Worm (Caenorhabditis elegans) whole organism, midembryonic: ENCODE measurements around the gene tasp-1.

Experiments
- T22C8.4 ChIP-seq: fragments of 200-800 bp; sonication (Bioruptor generic); IDR thresholded peaks from 2 replicates; pipeline ENCODE4 v1.3.6; 2022; ENCODE audit warnings: missing genetic modification characterization, missing compliant biosample characterization
- cog-1 ChIP-seq: sonication (generic microtip); optimal IDR thresholded peaks from 2 replicates; lab custom pipeline; 2016; ENCODE audit warnings: missing genetic modification characterization, missing compliant biosample characterization
- flt-1 ChIP-seq: fragments of 200-800 bp; sonication (Bioruptor generic); IDR thresholded peaks from 2 replicates; pipeline ENCODE4 v1.3.6; 2022; ENCODE audit warnings: missing genetic modification characterization, missing compliant biosample characterization
- med-1 ChIP-seq: sonication (generic microtip); optimal IDR thresholded peaks from 2 replicates; lab custom pipeline; 2017; ENCODE audit warnings: missing genetic modification characterization, mild to moderate bottlenecking, missing compliant biosample characterization, antibody characterized with exemption, missing genetic modification reagents; ENCODE audit not compliant: insufficient read depth
- tab-1 ChIP-seq: fragments of 200-800 bp; sonication (Bioruptor generic); IDR thresholded peaks from 2 replicates; pipeline ENCODE4 v1.3.6; 2022; ENCODE audit warnings: missing genetic modification characterization, missing compliant biosample characterization
- ztf-23 ChIP-seq: fragments of 200-800 bp; sonication (Bioruptor generic); IDR thresholded peaks from 2 replicates; pipeline ENCODE4 v1.3.6; 2022; ENCODE audit warnings: missing genetic modification reagents, missing genetic modification characterization, missing compliant biosample characterization

DNA sequence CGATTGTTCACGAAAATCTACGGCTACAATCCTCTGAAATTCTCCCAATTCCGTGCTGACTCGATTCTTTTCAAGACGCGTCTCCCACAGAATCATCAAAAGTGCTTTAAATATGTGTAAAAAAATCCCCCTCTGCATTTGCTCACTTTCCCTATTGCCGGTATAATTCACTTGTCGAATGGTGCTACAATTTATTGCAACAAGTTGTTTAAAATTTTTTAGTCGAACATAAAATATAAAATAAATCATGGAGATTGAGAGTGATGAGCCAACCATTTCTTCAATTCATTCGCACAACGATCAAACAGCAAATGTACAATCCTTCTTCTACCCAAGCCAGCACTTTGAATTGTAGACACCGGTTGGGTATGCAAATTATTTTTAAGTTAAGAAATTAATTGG lies 12.7 kb upstream of the tasp-1 start:
- TF ChIP-seq T22C8.4 (GFP tag; lab: Robert Waterston, UW) = no peak
- no peak for TF ChIP-seq med-1 (GFP tag; lab: Kevin White, UChicago)
- no peak for TF ChIP-seq ztf-23 (GFP tag; lab: Robert Waterston, UW)
- TF ChIP-seq flt-1 = no peak
- no peak for TF ChIP-seq cog-1
- no peak for TF ChIP-seq tab-1 (GFP tag; lab: Robert Waterston, UW)
